Fruit fly (Drosophila melanogaster) Kc167 (cell line): ENCODE results near the gene Cpr64Aa.

ENCODE experiments used
- Myc ChIP-seq: fragments of >200 bp; optimal IDR thresholded peaks from 2 replicates; lab custom pipeline; 2017; ENCODE audit warnings: missing external identifiers
- Sin3A ChIP-seq: fragments of >200 bp; optimal IDR thresholded peaks from 2 replicates; lab custom pipeline; 2018; ENCODE audit warnings: missing external identifiers
- h ChIP-seq: fragments of >200 bp; optimal IDR thresholded peaks from 3 replicates; lab custom pipeline; 2018; ENCODE audit warnings: missing external identifiers
- insv ChIP-seq: fragments of >200 bp; optimal IDR thresholded peaks from 3 replicates; lab custom pipeline; 2018; ENCODE audit warnings: missing external identifiers
- psq ChIP-seq: fragments of >200 bp; optimal IDR thresholded peaks from 2 replicates; lab custom pipeline; 2017; ENCODE audit warnings: missing external identifiers

dm6 chr3L:4230357-4230901 lies 21.5 kb upstream of the Cpr64Aa start:
- TF ChIP-seq Myc (lab: Kevin White, UChicago) (no peak), psq (no peak), Sin3A (lab: Kevin White, UChicago) (no peak), insv (lab: Kevin White, UChicago) (no peak), h (lab: Kevin White, UChicago) (no peak)
